Fruit fly (Drosophila melanogaster) S2 (cell line): ENCODE results near the gene Cyp4ac3.

Experiments used
- CG8478 ChIP-seq: fragments of >200 bp; optimal IDR thresholded peaks from 2 replicates; lab custom pipeline; 2018
- CTCF ChIP-seq, 2 experiments: fragments of >200 bp; optimal IDR thresholded peaks; 2 replicates each; lab custom pipeline; 2018

dm6 chr2L:5248582-5248981 is 19.7 kb upstream of the Cyp4ac3 start:
- TF ChIP-seq CTCF (optimal IDR thresholded peaks at IDR 0.05; lab: Kevin White, UChicago) (no peak), CG8478 (lab: Kevin White, UChicago) (no peak)
